Worm (Caenorhabditis elegans) whole organism, L3 larva: ENCODE data around the gene ZK1240.1.

Source experiments
- R02D3.7 ChIP-seq: fragments of 150-350 bp; optimal IDR thresholded peaks from 2 replicates; lab custom pipeline; 2014; ENCODE audit warnings: missing biosample characterization, missing genetic modification characterization
- ZK546.5 ChIP-seq: sonication (generic microtip); optimal IDR thresholded peaks from 2 replicates; lab custom pipeline; 2017; ENCODE audit warnings: missing biosample characterization, missing genetic modification characterization
- aly-2 ChIP-seq: fragments of 150-350 bp; optimal IDR thresholded peaks from 2 replicates; lab custom pipeline; 2014; ENCODE audit warnings: missing biosample characterization, missing genetic modification characterization
- ama-1 ChIP-seq: fragments of 150-350 bp; optimal IDR thresholded peaks from 2 replicates; lab custom pipeline; 2018
- ceh-16 ChIP-seq: sonication (generic microtip); optimal IDR thresholded peaks from 2 replicates; lab custom pipeline; 2017; ENCODE audit warnings: missing biosample characterization, missing genetic modification characterization
- ceh-28 ChIP-seq: fragments of 150-350 bp; optimal IDR thresholded peaks from 2 replicates; lab custom pipeline; 2014; ENCODE audit warnings: missing biosample characterization, missing genetic modification reagents, missing genetic modification characterization
- ceh-9 ChIP-seq: sonication (generic microtip); optimal IDR thresholded peaks from 2 replicates; lab custom pipeline; 2018; ENCODE audit warnings: missing biosample characterization, missing genetic modification characterization
- daf-12 ChIP-seq: fragments of 150-350 bp; optimal IDR thresholded peaks from 2 replicates; lab custom pipeline; 2014; ENCODE audit warnings: missing biosample characterization, missing genetic modification reagents, missing genetic modification characterization
- egl-27 ChIP-seq: sonication (generic microtip); optimal IDR thresholded peaks from 4 replicates; lab custom pipeline; 2017; ENCODE audit warnings: missing biosample characterization, missing genetic modification reagents, missing genetic modification characterization
- egl-5 ChIP-seq: fragments of 150-350 bp; optimal IDR thresholded peaks from 2 replicates; lab custom pipeline; 2017; ENCODE audit warnings: missing biosample characterization, missing genetic modification reagents, missing genetic modification characterization, inconsistent platforms
- elt-1 ChIP-seq: fragments of 150-350 bp; optimal IDR thresholded peaks from 2 replicates; lab custom pipeline; 2014; ENCODE audit warnings: missing biosample characterization, missing genetic modification characterization
- elt-2 ChIP-seq: sonication (generic microtip); optimal IDR thresholded peaks from 2 replicates; lab custom pipeline; 2016; ENCODE audit warnings: missing genetic modification reagents, mild to moderate bottlenecking, missing genetic modification characterization, missing compliant biosample characterization
- elt-3 ChIP-seq, 3 experiments: fragments of 150-350 bp in 1 of 3; sonication (generic microtip) in 2 of 3; optimal IDR thresholded peaks; 2 replicates in 2 of 3; 4 replicates in 1 of 3; lab custom pipeline; 2014 to 2017; ENCODE audit warnings: missing biosample characterization in 3 of 3, missing genetic modification characterization in 3 of 3
- eor-1 ChIP-seq, 2 experiments: fragments of 150-350 bp; optimal IDR thresholded peaks; 2 replicates each; lab custom pipeline; 2014 to 2018; ENCODE audit warnings: missing biosample characterization in 2 of 2, missing genetic modification characterization in 2 of 2
- fkh-2 ChIP-seq: fragments of 150-350 bp; optimal IDR thresholded peaks from 2 replicates; lab custom pipeline; 2014; ENCODE audit warnings: missing biosample characterization, missing genetic modification reagents, missing genetic modification characterization
- hmg-11 ChIP-seq: sonication (generic microtip); optimal IDR thresholded peaks from 2 replicates; lab custom pipeline; 2016; ENCODE audit warnings: missing genetic modification characterization, missing compliant biosample characterization
- lin-15B ChIP-seq: fragments of 150-350 bp; optimal IDR thresholded peaks from 2 replicates; lab custom pipeline; 2014; ENCODE audit warnings: missing biosample characterization, missing genetic modification characterization
- lsy-12 ChIP-seq: sonication (generic microtip); optimal IDR thresholded peaks from 2 replicates; lab custom pipeline; 2016; ENCODE audit warnings: mild to moderate bottlenecking, missing genetic modification characterization, missing compliant biosample characterization
- mdl-1 ChIP-seq: fragments of 150-350 bp; optimal IDR thresholded peaks from 2 replicates; lab custom pipeline; 2014; ENCODE audit warnings: missing biosample characterization, missing genetic modification characterization
- mml-1 ChIP-seq: fragments of 150-350 bp; sonication (generic microtip); optimal IDR thresholded peaks from 3 replicates; lab custom pipeline; 2014; ENCODE audit warnings: missing biosample characterization, missing genetic modification characterization
- nfya-1 ChIP-seq: sonication (generic microtip); optimal IDR thresholded peaks from 2 replicates; lab custom pipeline; 2017; ENCODE audit warnings: missing genetic modification characterization, mild to moderate bottlenecking, missing compliant biosample characterization, antibody characterized with exemption, moderate library complexity; ENCODE audit not compliant: insufficient read depth
- nhr-11 ChIP-seq: fragments of 150-350 bp; optimal IDR thresholded peaks from 2 replicates; lab custom pipeline; 2014; ENCODE audit warnings: missing biosample characterization, missing genetic modification characterization
- nhr-12 ChIP-seq: fragments of 150-350 bp; optimal IDR thresholded peaks from 2 replicates; lab custom pipeline; 2014; ENCODE audit warnings: missing biosample characterization, missing genetic modification characterization
- nhr-23 ChIP-seq: fragments of 150-350 bp; optimal IDR thresholded peaks from 2 replicates; lab custom pipeline; 2014; ENCODE audit warnings: missing biosample characterization, missing genetic modification reagents, missing genetic modification characterization
- nhr-237 ChIP-seq: fragments of 150-350 bp; optimal IDR thresholded peaks from 2 replicates; lab custom pipeline; 2014; ENCODE audit warnings: missing biosample characterization, missing genetic modification characterization
- nhr-25 ChIP-seq: sonication (generic microtip); optimal IDR thresholded peaks from 2 replicates; lab custom pipeline; 2017; ENCODE audit warnings: missing biosample characterization, missing genetic modification characterization
- nhr-28 ChIP-seq: fragments of 150-350 bp; optimal IDR thresholded peaks from 2 replicates; lab custom pipeline; 2014; ENCODE audit warnings: missing biosample characterization, missing genetic modification characterization
- nhr-43 ChIP-seq: sonication (generic microtip); optimal IDR thresholded peaks from 2 replicates; lab custom pipeline; 2016; ENCODE audit warnings: mild to moderate bottlenecking, missing genetic modification characterization, missing compliant biosample characterization; ENCODE audit not compliant: poor library complexity, severe bottlenecking
- nhr-67 ChIP-seq: fragments of 150-350 bp; optimal IDR thresholded peaks from 2 replicates; lab custom pipeline; 2014; ENCODE audit warnings: missing biosample characterization, missing genetic modification characterization
- nhr-76 ChIP-seq: fragments of 150-350 bp; sonication (generic microtip); optimal IDR thresholded peaks from 5 replicates; lab custom pipeline; 2014; ENCODE audit warnings: missing biosample characterization, missing genetic modification characterization
- pha-4 ChIP-seq: fragments of 150-350 bp; optimal IDR thresholded peaks from 2 replicates; lab custom pipeline; 2014; ENCODE audit warnings: missing biosample characterization, missing genetic modification reagents, missing genetic modification characterization
- pqm-1 ChIP-seq: fragments of 150-350 bp; optimal IDR thresholded peaks from 2 replicates; lab custom pipeline; 2017; ENCODE audit warnings: missing biosample characterization, missing genetic modification characterization, inconsistent platforms
- sea-2 ChIP-seq: fragments of 150-350 bp; sonication (generic microtip); optimal IDR thresholded peaks from 4 replicates; lab custom pipeline; 2014; ENCODE audit warnings: missing biosample characterization, missing genetic modification reagents, missing genetic modification characterization
- snpc-4 ChIP-seq: fragments of 150-350 bp; optimal IDR thresholded peaks from 2 replicates; lab custom pipeline; 2014; ENCODE audit warnings: missing biosample characterization, missing genetic modification characterization
- tbx-2 ChIP-seq: sonication (generic microtip); optimal IDR thresholded peaks from 2 replicates; lab custom pipeline; 2016; ENCODE audit warnings: mild to moderate bottlenecking, missing genetic modification characterization, missing compliant biosample characterization
- unc-39 ChIP-seq: sonication (generic microtip); optimal IDR thresholded peaks from 4 replicates; lab custom pipeline; 2017; ENCODE audit warnings: missing biosample characterization, missing genetic modification characterization
- unc-62 ChIP-seq: fragments of 150-350 bp; sonication (generic microtip); optimal IDR thresholded peaks from 4 replicates; lab custom pipeline; 2014; ENCODE audit warnings: missing biosample characterization, missing genetic modification reagents, missing genetic modification characterization
- zag-1 ChIP-seq: fragments of 150-350 bp; optimal IDR thresholded peaks from 2 replicates; lab custom pipeline; 2014; ENCODE audit warnings: missing biosample characterization, missing genetic modification characterization
- ztf-11 ChIP-seq: fragments of 150-350 bp; optimal IDR thresholded peaks from 2 replicates; lab custom pipeline; 2014; ENCODE audit warnings: missing biosample characterization, missing genetic modification characterization
- ztf-4 ChIP-seq: fragments of 150-350 bp; optimal IDR thresholded peaks from 2 replicates; lab custom pipeline; 2014; ENCODE audit warnings: missing biosample characterization, missing genetic modification characterization

ZK1240.1 gene

DNA sequence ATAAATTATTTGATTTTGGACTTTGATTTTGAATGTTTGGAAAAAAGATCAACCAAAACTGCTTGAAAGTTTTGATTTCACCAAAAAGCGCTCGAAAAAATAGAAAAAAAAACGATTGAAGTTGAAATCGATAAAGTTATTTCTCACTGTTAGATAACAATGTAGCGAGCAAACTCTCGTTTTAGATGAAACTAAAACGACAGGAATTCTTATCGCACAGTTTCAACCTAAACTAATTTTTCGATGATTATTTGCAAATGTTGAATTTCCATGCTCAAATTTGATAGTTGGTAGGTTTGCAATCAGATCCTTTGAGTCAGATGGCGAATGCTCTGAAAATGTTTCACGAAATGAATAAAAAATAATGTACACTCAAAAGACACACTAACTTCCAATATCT, 36.6 kb upstream of the ZK1240.1 start:
- TF ChIP-seq elt-2 (tag; lab: Kevin White, UChicago) (peak; percentile 46), nhr-23 (tag; lab: Kevin White, UChicago) (no peak), nhr-11 (tag; lab: Kevin White, UChicago) (no peak), fkh-2 (no peak), ama-1 (lab: Kevin White, UChicago) (no peak), tbx-2 (tag; lab: Kevin White, UChicago) (no peak), pqm-1 (peak; percentile 1), egl-27 (tag; lab: Kevin White, UChicago) (no peak), pha-4 (tag; lab: Kevin White, UChicago) (no peak)

DNA sequence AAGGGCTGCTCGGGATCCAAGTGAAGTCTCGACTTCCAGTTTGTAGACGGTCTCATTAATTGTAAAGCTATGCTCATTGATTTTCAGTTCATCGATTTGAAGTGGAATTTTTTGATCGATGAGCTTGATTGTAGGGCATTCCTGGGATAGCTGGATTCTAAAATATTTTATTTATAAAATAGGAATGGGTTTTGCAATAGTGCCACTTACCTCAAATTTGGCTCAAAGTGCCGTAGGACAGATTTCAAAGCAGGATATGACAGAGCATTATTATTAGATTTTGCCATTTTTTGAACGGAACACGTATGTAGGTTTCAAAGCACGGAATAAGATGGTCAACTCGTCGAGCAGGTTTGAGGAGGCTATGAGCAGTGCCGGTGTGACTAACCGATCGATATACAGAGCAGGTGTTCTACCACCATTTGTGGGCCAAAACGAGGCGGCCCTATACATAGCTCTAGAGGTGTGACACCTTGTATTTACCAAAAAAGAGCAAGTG, 33.3 kb upstream of the ZK1240.1 start, which contains the start of gene fbxc-25:
Gene fbxc-25 (minus strand): TSS at position 449 of the 499 bp plus-strand sequence.
- TF ChIP-seq elt-3 (tag; optimal IDR thresholded peaks at IDR 0.05; lab: Kevin White, UChicago) = no peak
- TF ChIP-seq elt-1 = no peak
- no peak for TF ChIP-seq pha-4 (tag; lab: Kevin White, UChicago)
- no peak for TF ChIP-seq daf-12 (tag; lab: Kevin White, UChicago)
- TF ChIP-seq hmg-11 (tag; lab: Kevin White, UChicago) = no peak
- no peak for TF ChIP-seq mdl-1 (tag; lab: Kevin White, UChicago)
- TF ChIP-seq sea-2 = no peak
- no peak for TF ChIP-seq fkh-2
- TF ChIP-seq unc-62 (GFP tag; lab: Kevin White, UChicago) = no peak
- TF ChIP-seq lsy-12 (tag; lab: Kevin White, UChicago) = no peak
- TF ChIP-seq elt-2 (tag; lab: Kevin White, UChicago) = no peak
- TF ChIP-seq pqm-1 = no peak
- TF ChIP-seq ztf-4 (tag; lab: Kevin White, UChicago) = no peak
- no peak for TF ChIP-seq nhr-12

DNA sequence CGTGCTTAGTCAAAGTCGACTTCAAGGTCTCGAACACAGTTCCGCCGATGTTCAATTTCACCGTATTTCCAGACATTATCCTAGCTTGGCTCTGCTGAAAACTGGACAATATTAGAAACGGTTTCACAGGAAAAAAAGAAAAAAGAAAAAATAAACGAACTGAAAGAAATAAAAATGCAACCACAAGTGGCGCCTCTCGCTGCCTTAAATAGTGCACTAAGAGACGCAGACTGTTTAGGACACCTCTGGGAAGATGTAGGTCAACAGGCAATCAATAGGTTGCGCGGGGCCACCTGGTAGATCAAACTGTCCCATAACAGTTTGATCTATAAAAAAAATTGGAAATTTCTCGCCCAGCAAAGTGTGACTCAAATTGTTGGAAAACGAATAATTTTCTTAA, 30.4 kb upstream of the ZK1240.1 start, which contains the start of gene B0281.4:
Gene B0281.4 (minus strand): TSS at position 101 of the 400 bp plus-strand sequence.
- TF ChIP-seq ceh-16 (tag; lab: Kevin White, UChicago) = no peak
- no peak for TF ChIP-seq sea-2
- no peak for TF ChIP-seq ztf-11 (tag; lab: Kevin White, UChicago)
- no peak for TF ChIP-seq lsy-12 (tag; lab: Kevin White, UChicago)
- no peak for TF ChIP-seq aly-2 (tag; lab: Kevin White, UChicago)
- no peak for TF ChIP-seq egl-5
- no peak for TF ChIP-seq nhr-43
- no peak for TF ChIP-seq ZK546.5 (tag; lab: Kevin White, UChicago)
- no peak for TF ChIP-seq tbx-2 (tag; lab: Kevin White, UChicago)
- TF ChIP-seq hmg-11 (tag; lab: Kevin White, UChicago) = no peak
- TF ChIP-seq pqm-1 = no peak
- TF ChIP-seq elt-2 (tag; lab: Kevin White, UChicago) = no peak
- TF ChIP-seq nhr-25 (tag; lab: Kevin White, UChicago) = no peak
- TF ChIP-seq daf-12 (tag; lab: Kevin White, UChicago) = no peak

DNA sequence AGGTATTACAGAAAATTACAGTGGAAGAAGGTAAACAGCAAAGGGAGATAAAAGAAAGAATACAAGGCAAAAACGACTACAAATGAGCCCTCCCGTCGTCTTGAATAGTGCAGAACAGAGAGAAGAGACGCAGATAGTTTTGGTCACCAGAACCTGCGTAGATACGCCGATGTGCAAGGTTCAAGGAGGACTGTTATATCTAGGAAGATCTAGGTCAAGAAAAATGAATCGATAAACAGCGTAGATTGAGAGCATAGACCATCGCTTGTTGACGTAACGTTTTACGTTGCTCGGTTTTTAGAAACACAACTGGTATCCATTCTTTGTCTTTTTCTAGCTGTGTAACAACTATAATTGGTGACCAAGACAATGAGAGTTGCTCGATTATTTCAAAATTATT, 28.3 kb upstream of the ZK1240.1 start, which contains the start of gene B0281.5:
Gene B0281.5 (minus strand): TSS at position 101 of the 400 bp plus-strand sequence.
- TF ChIP-seq nfya-1 (tag; lab: Kevin White, UChicago) (no peak), snpc-4 (tag; lab: Kevin White, UChicago) (no peak), lsy-12 (tag; lab: Kevin White, UChicago) (no peak), mml-1 (tag; lab: Kevin White, UChicago) (no peak), ZK546.5 (tag; lab: Kevin White, UChicago) (no peak), zag-1 (no peak), eor-1 (tag; optimal IDR thresholded peaks at IDR 0.05; lab: Kevin White, UChicago) (no peak), nhr-237 (tag; lab: Kevin White, UChicago) (no peak), nhr-23 (tag; lab: Kevin White, UChicago) (no peak), sea-2 (no peak), nhr-28 (no peak), R02D3.7 (tag; lab: Kevin White, UChicago) (no peak)

DNA sequence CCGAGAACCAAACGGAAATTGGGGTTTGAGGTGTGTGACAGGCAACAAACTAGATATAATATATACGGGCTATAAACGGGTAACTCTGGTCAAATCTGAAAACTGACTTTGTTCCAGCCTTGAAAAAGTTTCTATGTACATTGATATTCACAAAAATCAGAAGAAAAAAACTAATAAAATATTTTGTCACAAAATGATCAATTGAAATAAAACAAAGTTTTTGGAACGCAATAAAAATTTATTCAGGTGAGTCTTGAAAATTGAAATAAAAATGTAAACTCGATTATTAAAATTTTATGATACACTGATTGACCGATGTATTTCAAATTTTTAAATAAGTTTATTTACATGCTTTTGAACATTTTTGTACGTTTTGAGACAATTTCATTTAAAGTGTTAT, 26.9 kb upstream of the ZK1240.1 start, which contains the start of gene B0281.6:
Gene B0281.6 (minus strand): TSS at position 101 of the 400 bp plus-strand sequence.
- TF ChIP-seq tbx-2 (tag; lab: Kevin White, UChicago) (no peak), unc-39 (tag; lab: Kevin White, UChicago) (no peak), ztf-11 (tag; lab: Kevin White, UChicago) (no peak), ama-1 (lab: Kevin White, UChicago) (no peak), nhr-76 (no peak), elt-1 (no peak), egl-27 (tag; lab: Kevin White, UChicago) (no peak), nhr-67 (tag; lab: Kevin White, UChicago) (no peak), lin-15B (tag; lab: Kevin White, UChicago) (no peak), nhr-237 (tag; lab: Kevin White, UChicago) (no peak), nhr-43 (no peak), eor-1 (tag; optimal IDR thresholded peaks at IDR 0.05; lab: Kevin White, UChicago) (no peak), hmg-11 (tag; lab: Kevin White, UChicago) (no peak), ceh-28 (tag; lab: Kevin White, UChicago) (no peak), mml-1 (tag; lab: Kevin White, UChicago) (no peak), ceh-9 (tag; lab: Kevin White, UChicago) (no peak)
